Worm (Caenorhabditis elegans) whole organism, midembryonic: Measurements from ENCODE around the gene srj-21.

Experiments used
- cog-1 ChIP-seq: sonication (generic microtip); optimal IDR thresholded peaks from 2 replicates; lab custom pipeline; 2016; ENCODE audit warnings: missing genetic modification characterization, missing compliant biosample characterization
- flt-1 ChIP-seq: fragments of 200-800 bp; sonication (Bioruptor generic); IDR thresholded peaks from 2 replicates; pipeline ENCODE4 v1.3.6; 2022; ENCODE audit warnings: missing genetic modification characterization, missing compliant biosample characterization
- ztf-29 ChIP-seq: fragments of 200-800 bp; sonication (Bioruptor generic); IDR thresholded peaks from 2 replicates; pipeline ENCODE4 v1.3.6; 2022; ENCODE audit warnings: missing genetic modification reagents, missing genetic modification characterization, missing compliant biosample characterization

ce11 chrV:10771390-10771789 lies 26.3 kb downstream of the srj-21 start, which contains the start of gene D1054.3:
- TF ChIP-seq flt-1 (GFP tag; lab: Robert Waterston, UW) = no peak
- no peak for TF ChIP-seq cog-1 (tag; lab: Kevin White, UChicago)
- TF ChIP-seq ztf-29 (GFP tag; lab: Robert Waterston, UW) = no peak
